Fruit fly (Drosophila melanogaster) whole organism, wandering third instar larva: ENCODE data around the gene ova.

Source experiments
- Abd-B ChIP-seq: fragments of >200 bp; optimal IDR thresholded peaks from 2 replicates; lab custom pipeline; 2017; ENCODE audit warnings: missing biosample characterization, missing genetic modification characterization
- CG9705 ChIP-seq: fragments of 200-800 bp; sonication (Bioruptor generic); optimal IDR thresholded peaks from 2 replicates; lab custom pipeline; 2018; ENCODE audit warnings: missing biosample characterization, mild to moderate bottlenecking, missing genetic modification characterization
- CrebA ChIP-seq: fragments of 200-800 bp; sonication (Bioruptor generic); optimal IDR thresholded peaks from 2 replicates; lab custom pipeline; 2016; ENCODE audit warnings: missing biosample characterization, mild to moderate bottlenecking, missing genetic modification characterization, borderline replicate concordance
- Dfd ChIP-seq: fragments of >200 bp; optimal IDR thresholded peaks from 2 replicates; lab custom pipeline; 2017; ENCODE audit warnings: missing biosample characterization, missing genetic modification characterization
- Dif ChIP-seq: fragments of 200-275, 200-300 bp; sonication (Bioruptor generic); optimal IDR thresholded peaks from 2 replicates; lab custom pipeline; 2018; ENCODE audit warnings: missing biosample characterization, missing genetic modification characterization; ENCODE audit not compliant: partially characterized antibody
- GATAd ChIP-seq: sonication (Bioruptor generic); optimal IDR thresholded peaks from 2 replicates; lab custom pipeline; 2016; ENCODE audit warnings: missing biosample characterization, missing genetic modification characterization
- HLH106 ChIP-seq: fragments of 200-800 bp; optimal IDR thresholded peaks from 3 replicates; lab custom pipeline; 2019; ENCODE audit warnings: missing biosample characterization, mild to moderate bottlenecking, missing genetic modification characterization, moderate library complexity
- Hnf4 ChIP-seq: fragments of 200-800 bp; sonication (Bioruptor generic); optimal IDR thresholded peaks from 2 replicates; lab custom pipeline; 2016; ENCODE audit warnings: missing biosample characterization, mild to moderate bottlenecking, missing genetic modification characterization
- Hr78 ChIP-seq: fragments of >200 bp; optimal IDR thresholded peaks from 2 replicates; lab custom pipeline; 2017; ENCODE audit warnings: missing biosample characterization, missing genetic modification characterization
- Jra ChIP-seq: sonication (Bioruptor generic); optimal IDR thresholded peaks from 2 replicates; lab custom pipeline; 2016; ENCODE audit warnings: missing biosample characterization, missing genetic modification characterization
- Mio ChIP-seq: sonication (Bioruptor generic); optimal IDR thresholded peaks from 2 replicates; lab custom pipeline; 2016; ENCODE audit warnings: missing biosample characterization, missing genetic modification characterization
- Myc ChIP-seq: fragments of >200 bp; optimal IDR thresholded peaks from 2 replicates; lab custom pipeline; 2017
- N ChIP-seq: fragments of >200 bp; optimal IDR thresholded peaks from 2 replicates; lab custom pipeline; 2018; ENCODE audit warnings: missing biosample characterization, missing external identifiers, missing genetic modification characterization
- Rel ChIP-seq, 2 experiments: fragments of 200-800 bp; sonication (Bioruptor generic) in 1 of 2; optimal IDR thresholded peaks; 2 replicates in 1 of 2; 3 replicates in 1 of 2; lab custom pipeline; 2016 to 2019; ENCODE audit warnings: mild to moderate bottlenecking in 2 of 2, missing biosample characterization in 2 of 2, missing genetic modification characterization in 2 of 2, moderate library complexity in 1 of 2
- Sp1 ChIP-seq: fragments of 200-800 bp; sonication (Bioruptor generic); optimal IDR thresholded peaks from 3 replicates; lab custom pipeline; 2019; ENCODE audit warnings: missing biosample characterization, mild to moderate bottlenecking, missing genetic modification characterization, moderate library complexity
- Vsx2 ChIP-seq: fragments of 200-300, 225-300 bp; sonication (Bioruptor generic); optimal IDR thresholded peaks from 2 replicates; lab custom pipeline; 2018; ENCODE audit warnings: missing biosample characterization, missing genetic modification characterization; ENCODE audit not compliant: partially characterized antibody
- br ChIP-seq: fragments of 200-800 bp; sonication (Bioruptor generic); optimal IDR thresholded peaks from 2 replicates; lab custom pipeline; 2016; ENCODE audit warnings: missing biosample characterization, missing genetic modification characterization
- brk ChIP-seq: fragments of 200-800 bp; sonication (Bioruptor generic); optimal IDR thresholded peaks from 2 replicates; lab custom pipeline; 2016; ENCODE audit warnings: missing biosample characterization, mild to moderate bottlenecking, missing genetic modification characterization
- dl ChIP-seq, 2 experiments: fragments of 175-275, 200-275 bp in 1 of 2; fragments of 200-275 bp in 1 of 2; sonication (Bioruptor generic); optimal IDR thresholded peaks; lab custom pipeline; 2018; ENCODE audit warnings: mild to moderate bottlenecking in 2 of 2, missing biosample characterization in 2 of 2, missing genetic modification characterization in 2 of 2, moderate library complexity in 2 of 2; ENCODE audit not compliant: partially characterized antibody in 2 of 2, insufficient read depth in 1 of 2
- dmrt93B ChIP-seq: fragments of 200-800 bp; sonication (Bioruptor generic); optimal IDR thresholded peaks from 2 replicates; lab custom pipeline; 2018; ENCODE audit warnings: missing biosample characterization, mild to moderate bottlenecking, missing genetic modification characterization
- foxo ChIP-seq, 2 experiments: fragments of 200-800 bp; sonication (Bioruptor generic); optimal IDR thresholded peaks; 2 replicates in 1 of 2; 3 replicates in 1 of 2; lab custom pipeline; 2016 to 2017; ENCODE audit warnings: missing biosample characterization in 2 of 2, missing genetic modification characterization in 2 of 2
- fru ChIP-seq: fragments of 200-800 bp; sonication (Bioruptor generic); optimal IDR thresholded peaks from 3 replicates; lab custom pipeline; 2016; ENCODE audit warnings: missing biosample characterization, mild to moderate bottlenecking, missing genetic modification characterization
- h ChIP-seq: fragments of 200-800 bp; sonication (Bioruptor generic); optimal IDR thresholded peaks from 3 replicates; lab custom pipeline; 2016; ENCODE audit warnings: missing biosample characterization, mild to moderate bottlenecking, missing genetic modification characterization
- jim ChIP-seq: fragments of 175-275, 200-325 bp; sonication (Bioruptor generic); optimal IDR thresholded peaks from 2 replicates; lab custom pipeline; 2016; ENCODE audit warnings: missing biosample characterization, mild to moderate bottlenecking, missing genetic modification characterization
- lola ChIP-seq: fragments of >200 bp; optimal IDR thresholded peaks from 2 replicates; lab custom pipeline; 2017; ENCODE audit warnings: missing biosample characterization, missing genetic modification characterization
- pan ChIP-seq: fragments of >200 bp; optimal IDR thresholded peaks from 2 replicates; lab custom pipeline; 2017
- psq ChIP-seq: fragments of 200-800 bp; sonication (Bioruptor generic); optimal IDR thresholded peaks from 3 replicates; lab custom pipeline; 2017; ENCODE audit warnings: missing biosample characterization, mild to moderate bottlenecking, missing genetic modification characterization, moderate library complexity
- rgr ChIP-seq: fragments of 200-800 bp; sonication (Bioruptor generic); optimal IDR thresholded peaks from 3 replicates; lab custom pipeline; 2016; ENCODE audit warnings: missing biosample characterization, mild to moderate bottlenecking, missing genetic modification characterization
- sage ChIP-seq: fragments of 200-800 bp; sonication (Bioruptor generic); optimal IDR thresholded peaks from 2 replicates; lab custom pipeline; 2016; ENCODE audit warnings: missing biosample characterization, mild to moderate bottlenecking, missing genetic modification characterization
- sv ChIP-seq: fragments of 200-800 bp; sonication (Bioruptor generic); optimal IDR thresholded peaks from 3 replicates; lab custom pipeline; 2016; ENCODE audit warnings: missing biosample characterization, missing genetic modification characterization
- tai ChIP-seq: sonication (Bioruptor generic); optimal IDR thresholded peaks from 2 replicates; lab custom pipeline; 2016; ENCODE audit warnings: missing biosample characterization, missing genetic modification characterization
- usp ChIP-seq: fragments of >200 bp; optimal IDR thresholded peaks from 2 replicates; lab custom pipeline; 2017; ENCODE audit warnings: missing biosample characterization, missing genetic modification characterization
- woc ChIP-seq: sonication (Bioruptor generic); optimal IDR thresholded peaks from 2 replicates; lab custom pipeline; 2016; ENCODE audit warnings: missing biosample characterization, mild to moderate bottlenecking, missing genetic modification characterization

Gene ova

dm6 chr2L:10272224-10272623 lies 40.7 kb upstream of the ova start, which contains the start of gene trk:
Gene trk (minus strand): TSS chr2L:10272324.
- no peak for TF ChIP-seq CG9705 (GFP tag; lab: Kevin White, UChicago)
- TF ChIP-seq woc (GFP tag; lab: Kevin White, UChicago) = no peak
- no peak for TF ChIP-seq Hr78
- TF ChIP-seq h (GFP tag; lab: Kevin White, UChicago) = no peak
- TF ChIP-seq psq (GFP tag; lab: Kevin White, UChicago) = no peak
- no peak for TF ChIP-seq Myc (lab: Kevin White, UChicago)
- TF ChIP-seq br (GFP tag; lab: Kevin White, UChicago) = no peak
- no peak for TF ChIP-seq usp (GFP tag; lab: Kevin White, UChicago)
- TF ChIP-seq dl (GFP tag; optimal IDR thresholded peaks at IDR 0.05; lab: Kevin White, UChicago; ENCODE audit: insufficient read depth in 1 of 2, partially characterized antibody in 2 of 2) = no peak
- no peak for TF ChIP-seq Mio (GFP tag; lab: Kevin White, UChicago)
- no peak for TF ChIP-seq Hnf4 (GFP tag; lab: Kevin White, UChicago)
- no peak for TF ChIP-seq N (GFP tag; lab: Kevin White, UChicago)

- TF ChIP-seq Hr78 (no peak), foxo (GFP tag; optimal IDR thresholded peaks at IDR 0.05; lab: Kevin White, UChicago) (peak in 1 of 2 experiments; percentile 50), sage (GFP tag; lab: Kevin White, UChicago) (peak; percentile 67), Sp1 (no peak), h (GFP tag; lab: Kevin White, UChicago) (no peak), Rel (GFP tag; optimal IDR thresholded peaks at IDR 0.05; lab: Kevin White, UChicago) (no peak), Rel (tag; optimal IDR thresholded peaks at IDR 0.05; lab: Kevin White, UChicago) (no peak)
These were observed 38.4 kb upstream of the ova start, which contains the start of gene Mulk for dm6 chr2L:10269854-10270253. Gene Mulk (plus strand): TSS chr2L:10270051.

dm6 chr2L:10268688-10269087 lies 37.2 kb upstream of the ova start, which contains the start of gene CG4957:
Gene CG4957 (plus strand): TSS chr2L:10268872.
- TF ChIP-seq Hnf4 (GFP tag; lab: Kevin White, UChicago) (no peak), Myc (lab: Kevin White, UChicago) (peak; percentile 26)

- TF ChIP-seq GATAd = no peak
- no peak for TF ChIP-seq Vsx2 (GFP tag; lab: Kevin White, UChicago)
- no peak for TF ChIP-seq brk
- TF ChIP-seq sv (GFP tag; lab: Kevin White, UChicago) = no peak
- TF ChIP-seq fru = no peak
- no peak for TF ChIP-seq Sp1
- TF ChIP-seq h (GFP tag; lab: Kevin White, UChicago) = no peak
These were observed 35.0 kb upstream of the ova start, which contains the start of gene CG4953 for dm6 chr2L:10266511-10266910. Gene CG4953 (plus strand): TSS chr2L:10266703.

- TF ChIP-seq woc (GFP tag; lab: Kevin White, UChicago) (peak; percentile 39), Dfd (no peak), sage (GFP tag; lab: Kevin White, UChicago) (peak; percentile 56), CrebA (GFP tag; lab: Kevin White, UChicago) (no peak), Hnf4 (GFP tag; lab: Kevin White, UChicago) (peak; percentile 43), brk (no peak)
These were observed 33.6 kb upstream of the ova start, which contains the start of gene Mob3 for dm6 chr2L:10265129-10265528. Gene Mob3 (plus strand): TSS chr2L:10265336.

- peak; percentile 0 for TF ChIP-seq psq (GFP tag; lab: Kevin White, UChicago)
- TF ChIP-seq jim = no peak
- TF ChIP-seq Myc (lab: Kevin White, UChicago) = no peak
- TF ChIP-seq sage (GFP tag; lab: Kevin White, UChicago) = peak; percentile 58
- no peak for TF ChIP-seq dl (GFP tag; optimal IDR thresholded peaks at IDR 0.05; lab: Kevin White, UChicago; ENCODE audit: insufficient read depth in 1 of 2, partially characterized antibody in 2 of 2)
- TF ChIP-seq tai (GFP tag; lab: Kevin White, UChicago) = no peak
- no peak for TF ChIP-seq GATAd
- TF ChIP-seq woc (GFP tag; lab: Kevin White, UChicago) = no peak
- no peak for TF ChIP-seq dmrt93B
- TF ChIP-seq HLH106 (tag; lab: Kevin White, UChicago) = no peak
- no peak for TF ChIP-seq Abd-B (GFP tag; lab: Kevin White, UChicago)
- no peak for TF ChIP-seq sv (GFP tag; lab: Kevin White, UChicago)
- TF ChIP-seq lola (GFP tag; lab: Kevin White, UChicago) = no peak
- TF ChIP-seq br (GFP tag; lab: Kevin White, UChicago) = no peak
- no peak for TF ChIP-seq Jra
- TF ChIP-seq Rel (GFP tag; optimal IDR thresholded peaks at IDR 0.05; lab: Kevin White, UChicago) = no peak
- TF ChIP-seq Rel (tag; optimal IDR thresholded peaks at IDR 0.05; lab: Kevin White, UChicago) = no peak
- no peak for TF ChIP-seq rgr (GFP tag; lab: Kevin White, UChicago)
- TF ChIP-seq h (GFP tag; lab: Kevin White, UChicago) = no peak
- TF ChIP-seq N (GFP tag; lab: Kevin White, UChicago) = no peak
- TF ChIP-seq brk = peak; percentile 67
- no peak for TF ChIP-seq CrebA (GFP tag; lab: Kevin White, UChicago)
- no peak for TF ChIP-seq Dif
- no peak for TF ChIP-seq pan
These were observed 32.5 kb upstream of the ova start, which contains the start of gene REPTOR-BP for dm6 chr2L:10263830-10264634. Gene REPTOR-BP (plus strand): TSS chr2L:10264125.
